Worm (Caenorhabditis elegans) whole organism, L4 larva: Measurements from ENCODE around the gene C06H5.14.

ENCODE experiments used
- Y75B8A.6 ChIP-seq: fragments of 200-800 bp; sonication (Bioruptor generic); IDR thresholded peaks from 2 replicates; pipeline ENCODE4 v1.3.6; 2022; ENCODE audit warnings: missing genetic modification reagents, missing genetic modification characterization, missing compliant biosample characterization
- nhr-10 ChIP-seq: fragments of 150-350 bp; optimal IDR thresholded peaks from 2 replicates; lab custom pipeline; 2014; ENCODE audit warnings: missing biosample characterization, missing genetic modification characterization
- nhr-76 ChIP-seq: fragments of 150-350 bp; optimal IDR thresholded peaks from 2 replicates; lab custom pipeline; 2014; ENCODE audit warnings: missing biosample characterization, missing genetic modification characterization
- unc-62 ChIP-seq, 3 experiments: fragments of 150-350 bp in 1 of 3; sonication (generic microtip); optimal IDR thresholded peaks in 2 of 3; peaks in 1 of 3; 1 replicate in 1 of 3; 2 replicates in 2 of 3; lab custom pipeline; 2014 to 2017; ENCODE audit warnings: missing biosample characterization in 3 of 3, missing genetic modification characterization in 3 of 3, missing genetic modification reagents in 3 of 3, missing genotype in 1 of 3

ce11 chrV:17949093-17949492 lies 45.2 kb downstream of the C06H5.14 start, which contains the start of gene dpy-21:
- TF ChIP-seq unc-62 (GFP tag; optimal IDR thresholded peaks at IDR 0.05 in 1 of 2; lab: Kevin White, UChicago): no peak
- TF ChIP-seq unc-62 (tag; optimal IDR thresholded peaks at IDR 0.05; lab: Kevin White, UChicago): no peak
- no peak for TF ChIP-seq nhr-10
- TF ChIP-seq Y75B8A.6 (GFP tag; lab: Robert Waterston, UW): no peak
- TF ChIP-seq nhr-76 (tag; lab: Kevin White, UChicago): no peak
